Fruit fly (Drosophila melanogaster) S2 (cell line): ENCODE data around the gene CG43739.
A peak's percentile ranks its signal among the peaks of the same experiment; 100 is the strongest.

Source experiments
- CG8478 ChIP-seq: fragments of >200 bp; optimal IDR thresholded peaks from 2 replicates; lab custom pipeline; 2018
- CTCF ChIP-seq, 2 experiments: fragments of >200 bp; optimal IDR thresholded peaks; 2 replicates each; lab custom pipeline; 2018

The CG43739 gene

dm6 chr2L:20918733-20919132 lies at the start of gene CG43739, which contains the start of gene sky:
CG43739 (minus strand) TSS chr2L:20918931.
sky (minus strand) TSS chr2L:20918931.
- TF ChIP-seq CG8478 (lab: Kevin White, UChicago) (no peak), CTCF (optimal IDR thresholded peaks at IDR 0.05; lab: Kevin White, UChicago) (peak in 1 of 2 experiments; percentile 37)

dm6 chr2L:20965001-20965400 lies 46.3 kb upstream of the CG43739 start:
- no peak for TF ChIP-seq CG8478 (lab: Kevin White, UChicago)
- no peak for TF ChIP-seq CTCF (optimal IDR thresholded peaks at IDR 0.05; lab: Kevin White, UChicago)

dm6 chr2L:20960019-20960525 lies 41.3 kb upstream of the CG43739 start:
- TF ChIP-seq CTCF (optimal IDR thresholded peaks at IDR 0.05; lab: Kevin White, UChicago) = no peak
- TF ChIP-seq CG8478 (lab: Kevin White, UChicago) = no peak

dm6 chr2L:20957968-20958367 lies 39.2 kb upstream of the CG43739 start:
- TF ChIP-seq CG8478 (lab: Kevin White, UChicago) (no peak), CTCF (optimal IDR thresholded peaks at IDR 0.05; lab: Kevin White, UChicago) (no peak)

dm6 chr2L:20957266-20957665 lies 38.5 kb upstream of the CG43739 start:
- TF ChIP-seq CG8478 (lab: Kevin White, UChicago) = no peak
- no peak for TF ChIP-seq CTCF (optimal IDR thresholded peaks at IDR 0.05; lab: Kevin White, UChicago)

- TF ChIP-seq CTCF (optimal IDR thresholded peaks at IDR 0.05; lab: Kevin White, UChicago) (no peak), CG8478 (lab: Kevin White, UChicago) (no peak)
Observed at dm6 chr2L:20956836-20957235, 38.1 kb upstream of the CG43739 start.

dm6 chr2L:20951320-20951719 lies 32.6 kb upstream of the CG43739 start:
- TF ChIP-seq CG8478 (lab: Kevin White, UChicago) (no peak), CTCF (optimal IDR thresholded peaks at IDR 0.05; lab: Kevin White, UChicago) (no peak)

- TF ChIP-seq CG8478 (lab: Kevin White, UChicago) (no peak), CTCF (optimal IDR thresholded peaks at IDR 0.05; lab: Kevin White, UChicago) (no peak)
Observed at dm6 chr2L:20950421-20951108, 31.8 kb upstream of the CG43739 start.

dm6 chr2L:20948625-20949024 lies 29.9 kb upstream of the CG43739 start:
- no peak for TF ChIP-seq CG8478 (lab: Kevin White, UChicago)
- no peak for TF ChIP-seq CTCF (optimal IDR thresholded peaks at IDR 0.05; lab: Kevin White, UChicago)

dm6 chr2L:20944886-20945558 lies 26.3 kb upstream of the CG43739 start:
- TF ChIP-seq CTCF (optimal IDR thresholded peaks at IDR 0.05; lab: Kevin White, UChicago) (no peak), CG8478 (lab: Kevin White, UChicago) (no peak)

dm6 chr2L:20944342-20944741 lies 25.6 kb upstream of the CG43739 start:
- TF ChIP-seq CTCF (optimal IDR thresholded peaks at IDR 0.05; lab: Kevin White, UChicago) = no peak
- TF ChIP-seq CG8478 (lab: Kevin White, UChicago) = no peak

dm6 chr2L:20943148-20943547 lies 24.4 kb upstream of the CG43739 start:
- TF ChIP-seq CTCF (optimal IDR thresholded peaks at IDR 0.05; lab: Kevin White, UChicago) (no peak), CG8478 (lab: Kevin White, UChicago) (no peak)

dm6 chr2L:20942206-20942863 lies 23.6 kb upstream of the CG43739 start:
- TF ChIP-seq CG8478 (lab: Kevin White, UChicago) (no peak), CTCF (optimal IDR thresholded peaks at IDR 0.05; lab: Kevin White, UChicago) (no peak)

dm6 chr2L:20940738-20941137 lies 22.0 kb upstream of the CG43739 start:
- TF ChIP-seq CTCF (optimal IDR thresholded peaks at IDR 0.05; lab: Kevin White, UChicago) = no peak
- no peak for TF ChIP-seq CG8478 (lab: Kevin White, UChicago)

dm6 chr2L:20939632-20940031 lies 20.9 kb upstream of the CG43739 start:
- TF ChIP-seq CTCF (optimal IDR thresholded peaks at IDR 0.05; lab: Kevin White, UChicago) (no peak), CG8478 (lab: Kevin White, UChicago) (no peak)
